Worm (Caenorhabditis elegans) whole organism, L2 larva: ENCODE results near the gene W01C9.2.
A peak's percentile ranks its signal among the peaks of the same experiment; 100 is the strongest.

Experiments used
- aly-2 ChIP-seq: fragments of 150-350 bp; optimal IDR thresholded peaks from 2 replicates; lab custom pipeline; 2014; ENCODE audit warnings: missing biosample characterization, missing genetic modification characterization
- ama-1 ChIP-seq: fragments of 150-350 bp; optimal IDR thresholded peaks from 2 replicates; lab custom pipeline; 2018; ENCODE audit warnings: inconsistent platforms
- blmp-1 ChIP-seq: sonication (generic microtip); optimal IDR thresholded peaks from 2 replicates; lab custom pipeline; 2017; ENCODE audit warnings: missing genetic modification characterization, mild to moderate bottlenecking, missing compliant biosample characterization, antibody characterized with exemption, moderate library complexity; ENCODE audit not compliant: insufficient read depth
- dmd-4 ChIP-seq: sonication (generic microtip); optimal IDR thresholded peaks from 2 replicates; lab custom pipeline; 2017; ENCODE audit warnings: missing biosample characterization, missing genetic modification characterization
- lin-13 ChIP-seq: fragments of 150-350 bp; optimal IDR thresholded peaks from 2 replicates; lab custom pipeline; 2014; ENCODE audit warnings: missing biosample characterization, missing genetic modification reagents, missing genetic modification characterization
- lin-39 ChIP-seq: fragments of 150-350 bp; optimal IDR thresholded peaks from 2 replicates; lab custom pipeline; 2014; ENCODE audit warnings: missing biosample characterization, missing genetic modification reagents, missing genetic modification characterization
- lsy-2 ChIP-seq, 2 experiments: fragments of 150-350 bp in 1 of 2; sonication (generic microtip) in 1 of 2; optimal IDR thresholded peaks; 2 replicates each; lab custom pipeline; 2014 to 2017; ENCODE audit warnings: missing biosample characterization in 2 of 2, missing genetic modification characterization in 2 of 2
- mdl-1 ChIP-seq, 2 experiments: fragments of 150-350 bp in 1 of 2; sonication (generic microtip) in 1 of 2; optimal IDR thresholded peaks; 2 replicates each; lab custom pipeline; 2017; ENCODE audit warnings: missing biosample characterization in 2 of 2, missing genetic modification characterization in 2 of 2
- nhr-10 ChIP-seq: sonication (generic microtip); optimal IDR thresholded peaks from 2 replicates; lab custom pipeline; 2017; ENCODE audit warnings: missing biosample characterization, missing genetic modification characterization
- nhr-12 ChIP-seq: fragments of 150-350 bp; optimal IDR thresholded peaks from 2 replicates; lab custom pipeline; 2014; ENCODE audit warnings: missing biosample characterization, missing genetic modification characterization
- nhr-237 ChIP-seq: fragments of 150-350 bp; optimal IDR thresholded peaks from 2 replicates; lab custom pipeline; 2014; ENCODE audit warnings: missing biosample characterization, missing genetic modification characterization
- ztf-11 ChIP-seq: sonication (generic microtip); optimal IDR thresholded peaks from 2 replicates; lab custom pipeline; 2017; ENCODE audit warnings: missing biosample characterization, missing genetic modification characterization
- ztf-4 ChIP-seq: fragments of 150-350 bp; optimal IDR thresholded peaks from 2 replicates; lab custom pipeline; 2014; ENCODE audit warnings: missing biosample characterization, missing genetic modification characterization

- TF ChIP-seq lsy-2 (tag; optimal IDR thresholded peaks at IDR 0.05; lab: Kevin White, UChicago) = peak in 1 of 2 experiments; percentile 11
- no peak for TF ChIP-seq blmp-1 (tag; lab: Kevin White, UChicago)
- TF ChIP-seq ztf-11 (tag; lab: Kevin White, UChicago) = no peak
- TF ChIP-seq lin-39 (tag; lab: Kevin White, UChicago) = no peak
- TF ChIP-seq ama-1 (lab: Kevin White, UChicago) = no peak
- TF ChIP-seq mdl-1 (tag; optimal IDR thresholded peaks at IDR 0.05; lab: Kevin White, UChicago) = no peak
- TF ChIP-seq nhr-237 (tag; lab: Kevin White, UChicago) = no peak
- no peak for TF ChIP-seq nhr-12 (tag; lab: Kevin White, UChicago)
- no peak for TF ChIP-seq lin-13 (GFP tag; lab: Kevin White, UChicago)
- no peak for TF ChIP-seq ztf-4 (tag; lab: Kevin White, UChicago)
- TF ChIP-seq dmd-4 (tag; lab: Kevin White, UChicago) = no peak
- no peak for TF ChIP-seq nhr-10
- no peak for TF ChIP-seq aly-2 (tag; lab: Kevin White, UChicago)
Measured at ce11 chrII:8566806-8567266, 30.7 kb downstream of the W01C9.2 start, which contains the start of gene F54C9.3.
